Fruit fly (Drosophila melanogaster) whole organism, embryonic: Measurements from ENCODE around the gene RhoGEF4.

Source experiments
- B-H1 ChIP-seq: fragments of 200-800 bp; sonication (Bioruptor generic); IDR thresholded peaks from 3 replicates; pipeline ENCODE4 v1.3.6; 2022; ENCODE audit warnings: missing biosample characterization, missing genetic modification characterization
- CG10431 ChIP-seq: fragments of 200-800 bp; sonication (Bioruptor generic); optimal IDR thresholded peaks from 3 replicates; lab custom pipeline; 2018; ENCODE audit warnings: missing biosample characterization, mild to moderate bottlenecking, missing genetic modification characterization
- CG10462 ChIP-seq: fragments of 200-800 bp; sonication (Bioruptor generic); optimal IDR thresholded peaks from 2 replicates; lab custom pipeline; 2016; ENCODE audit warnings: missing biosample characterization, missing genetic modification characterization
- CG10654 ChIP-seq: fragments of 200-800 bp; sonication (Bioruptor generic); optimal IDR thresholded peaks from 2 replicates; lab custom pipeline; 2016; ENCODE audit warnings: missing biosample characterization, missing genetic modification characterization
- CG11247 ChIP-seq: fragments of 200-800 bp; sonication (Bioruptor generic); IDR thresholded peaks from 2 replicates; pipeline ENCODE4 v1.3.6; 2022; ENCODE audit warnings: missing biosample characterization, missing genetic modification characterization
- CG11560 ChIP-seq: fragments of 200-800 bp; sonication (Bioruptor generic); IDR thresholded peaks from 3 replicates; pipeline ENCODE4 v1.3.6; 2022; ENCODE audit warnings: missing biosample characterization, missing genetic modification characterization
- CG12744 ChIP-seq: fragments of 200-800 bp; sonication (Bioruptor generic); optimal IDR thresholded peaks from 2 replicates; lab custom pipeline; 2016; ENCODE audit warnings: missing biosample characterization, missing genetic modification characterization
- CG12942 ChIP-seq: fragments of 200-800 bp; sonication (Bioruptor generic); optimal IDR thresholded peaks from 3 replicates; lab custom pipeline; 2016; ENCODE audit warnings: missing biosample characterization, missing genetic modification characterization
- CG13296 ChIP-seq: fragments of 200-800 bp; sonication (Bioruptor generic); optimal IDR thresholded peaks from 3 replicates; lab custom pipeline; 2018; ENCODE audit warnings: missing biosample characterization, mild to moderate bottlenecking, missing genetic modification characterization
- CG18619 ChIP-seq: fragments of 200-800 bp; sonication (Bioruptor generic); optimal IDR thresholded peaks from 3 replicates; lab custom pipeline; 2017; ENCODE audit warnings: missing biosample characterization, mild to moderate bottlenecking, missing genetic modification characterization
- CG2202 ChIP-seq: fragments of 200-800 bp; sonication (Bioruptor generic); optimal IDR thresholded peaks from 2 replicates; lab custom pipeline; 2018; ENCODE audit warnings: missing biosample characterization, mild to moderate bottlenecking, missing genetic modification characterization
- CG2712 ChIP-seq: fragments of 200-800 bp; optimal IDR thresholded peaks from 3 replicates; lab custom pipeline; 2019; ENCODE audit warnings: missing biosample characterization, mild to moderate bottlenecking, missing genetic modification characterization, moderate library complexity
- CG34376 ChIP-seq: fragments of 200-800 bp; sonication (Bioruptor generic); optimal IDR thresholded peaks from 2 replicates; lab custom pipeline; 2018; ENCODE audit warnings: missing biosample characterization, mild to moderate bottlenecking, missing genetic modification characterization
- CG4282 ChIP-seq: fragments of 200-800 bp; sonication (Bioruptor generic); optimal IDR thresholded peaks from 2 replicates; lab custom pipeline; 2016; ENCODE audit warnings: missing biosample characterization, missing genetic modification characterization
- CG4360 ChIP-seq: fragments of 200-800 bp; sonication (Bioruptor generic); IDR thresholded peaks from 2 replicates; pipeline ENCODE4 v1.3.6; 2022; ENCODE audit warnings: missing biosample characterization, missing genetic modification characterization
- CG4820 ChIP-seq: fragments of 200-800 bp; sonication (Bioruptor generic); optimal IDR thresholded peaks from 3 replicates; lab custom pipeline; 2016; ENCODE audit warnings: missing biosample characterization, missing genetic modification characterization
- CG5180 ChIP-seq: fragments of 200-800 bp; sonication (Bioruptor generic); optimal IDR thresholded peaks from 3 replicates; lab custom pipeline; 2017; ENCODE audit warnings: missing biosample characterization, missing genetic modification characterization, mild to moderate bottlenecking, moderate library complexity, missing genetic modification reagents
- CG6175 ChIP-seq: fragments of 200-800 bp; sonication (Bioruptor generic); IDR thresholded peaks from 3 replicates; pipeline ENCODE4 v1.3.6; 2022; ENCODE audit warnings: missing biosample characterization, missing genetic modification characterization
- CG7271 ChIP-seq: fragments of 200-800 bp; sonication (Bioruptor generic); optimal IDR thresholded peaks from 2 replicates; lab custom pipeline; 2018; ENCODE audit warnings: missing biosample characterization, mild to moderate bottlenecking, missing genetic modification characterization, moderate library complexity
- CG7839 ChIP-seq: fragments of 200-800 bp; sonication (Bioruptor generic); optimal IDR thresholded peaks from 3 replicates; lab custom pipeline; 2018; ENCODE audit warnings: missing biosample characterization, mild to moderate bottlenecking, missing genetic modification characterization, moderate library complexity
- CG9876 ChIP-seq: fragments of 200-800 bp; sonication (Bioruptor generic); optimal IDR thresholded peaks from 2 replicates; lab custom pipeline; 2016; ENCODE audit warnings: missing biosample characterization, missing genetic modification characterization
- CHES-1-like ChIP-seq: fragments of 200-800 bp; sonication (Bioruptor generic); optimal IDR thresholded peaks from 2 replicates; lab custom pipeline; 2016; ENCODE audit warnings: missing biosample characterization, missing genetic modification characterization
- Dad ChIP-seq: fragments of 200-800 bp; sonication (Bioruptor generic); optimal IDR thresholded peaks from 3 replicates; lab custom pipeline; 2016; ENCODE audit warnings: missing biosample characterization, missing genetic modification characterization
- Drgx ChIP-seq: fragments of 200-800 bp; sonication (Bioruptor generic); IDR thresholded peaks from 2 replicates; pipeline ENCODE4 v1.3.6; 2022; ENCODE audit warnings: missing biosample characterization, missing genetic modification characterization
- Elba2 ChIP-seq: fragments of 200-800 bp; sonication (Bioruptor generic); optimal IDR thresholded peaks from 3 replicates; lab custom pipeline; 2016; ENCODE audit warnings: missing biosample characterization, missing genetic modification characterization
- Ets65A ChIP-seq: fragments of 200-800 bp; sonication (Bioruptor generic); peaks from one replicate; lab custom pipeline; 2016; ENCODE audit warnings: missing biosample characterization, missing genetic modification characterization
- HLH3B ChIP-seq: fragments of 200-800 bp; sonication (Bioruptor generic); IDR thresholded peaks from 2 replicates; pipeline ENCODE4 v1.3.6; 2022; ENCODE audit warnings: missing biosample characterization, missing genetic modification characterization
- Hand ChIP-seq: fragments of 200-800 bp; sonication (Bioruptor generic); optimal IDR thresholded peaks from 2 replicates; lab custom pipeline; 2017; ENCODE audit warnings: mild to moderate bottlenecking, missing biosample characterization, missing genetic modification reagents, missing genetic modification characterization
- Mad ChIP-seq: fragments of 200-800 bp; sonication (Bioruptor generic); optimal IDR thresholded peaks from 2 replicates; lab custom pipeline; 2016; ENCODE audit warnings: missing biosample characterization, missing genetic modification characterization
- Med ChIP-seq: fragments of 200-800 bp; sonication (Bioruptor generic); peaks from one replicate; lab custom pipeline; 2016; ENCODE audit warnings: missing biosample characterization, missing genetic modification characterization, mild to moderate bottlenecking, inconsistent platforms, moderate library complexity
- NC2α ChIP-seq: fragments of 200-800 bp; sonication (Bioruptor generic); optimal IDR thresholded peaks from 2 replicates; lab custom pipeline; 2016; ENCODE audit warnings: missing biosample characterization, missing genetic modification characterization
- Nf-YC ChIP-seq: fragments of 200-800 bp; optimal IDR thresholded peaks from 3 replicates; lab custom pipeline; 2019; ENCODE audit warnings: missing biosample characterization, mild to moderate bottlenecking, missing genetic modification characterization, moderate library complexity
- Poxn ChIP-seq: fragments of 200-800 bp; sonication (Bioruptor generic); IDR thresholded peaks from 2 replicates; pipeline ENCODE4 v1.3.6; 2022; ENCODE audit warnings: missing biosample characterization, missing genetic modification characterization
- Ptx1 ChIP-seq: fragments of 200-800 bp; sonication (Bioruptor generic); IDR thresholded peaks from 2 replicates; pipeline ENCODE4 v1.3.6; 2022; ENCODE audit warnings: missing biosample characterization, missing genetic modification characterization
- Ravus ChIP-seq: fragments of 200-800 bp; sonication (Bioruptor generic); IDR thresholded peaks from 2 replicates; pipeline ENCODE4 v1.3.6; 2022; ENCODE audit warnings: missing biosample characterization, missing genetic modification characterization
- Taf1 ChIP-seq: fragments of 200-800 bp; sonication (Bioruptor generic); IDR thresholded peaks from 2 replicates; pipeline ENCODE4 v1.3.6; 2022; ENCODE audit warnings: missing biosample characterization, missing genetic modification characterization
- bowl ChIP-seq: fragments of 200-800 bp; sonication (Bioruptor generic); IDR thresholded peaks from 2 replicates; pipeline ENCODE4 v1.3.6; 2022; ENCODE audit warnings: missing biosample characterization, missing genetic modification characterization
- disco-r ChIP-seq: fragments of 200-800 bp; sonication (Bioruptor generic); optimal IDR thresholded peaks from 2 replicates; lab custom pipeline; 2016; ENCODE audit warnings: missing biosample characterization, missing genetic modification characterization
- dysf ChIP-seq: fragments of 200-800 bp; sonication (Bioruptor generic); IDR thresholded peaks from 3 replicates; pipeline ENCODE4 v1.3.6; 2022; ENCODE audit warnings: missing biosample characterization, missing genetic modification characterization
- fru ChIP-seq: fragments of >200 bp; optimal IDR thresholded peaks from 2 replicates; lab custom pipeline; 2017
- gro ChIP-seq: fragments of 200-800 bp; sonication (Bioruptor generic); optimal IDR thresholded peaks from 2 replicates; lab custom pipeline; 2016; ENCODE audit warnings: missing biosample characterization, missing genetic modification characterization
- hbn ChIP-seq: fragments of 200-800 bp; sonication (Bioruptor generic); IDR thresholded peaks from 2 replicates; pipeline ENCODE4 v1.3.6; 2022; ENCODE audit warnings: missing biosample characterization, missing genetic modification characterization; ENCODE audit not compliant: partially characterized antibody
- hkb ChIP-seq, 2 experiments: fragments of 200-800 bp in 1 of 2; fragments of >200 bp in 1 of 2; sonication (Bioruptor generic) in 1 of 2; IDR thresholded peaks in 1 of 2; optimal IDR thresholded peaks in 1 of 2; 2 replicates each; pipeline versions ENCODE4 v1.3.6 to Lab custom; 2017 to 2022; ENCODE audit warnings: missing biosample characterization in 1 of 2, missing genetic modification characterization in 1 of 2
- lbe ChIP-seq: fragments of 200-800 bp; sonication (Bioruptor generic); optimal IDR thresholded peaks from 2 replicates; lab custom pipeline; 2016; ENCODE audit warnings: missing biosample characterization, mild to moderate bottlenecking, missing genetic modification characterization
- sc ChIP-seq, 3 experiments: fragments of >200 bp in 2 of 3; fragments of 200-800 bp in 1 of 3; sonication (Bioruptor generic) in 1 of 3; optimal IDR thresholded peaks; 2 replicates in 2 of 3; 3 replicates in 1 of 3; lab custom pipeline; 2017; ENCODE audit warnings: mild to moderate bottlenecking in 1 of 3, missing biosample characterization in 1 of 3, missing genetic modification characterization in 1 of 3, missing genetic modification reagents in 1 of 3
- sna ChIP-seq: fragments of 200-800 bp; sonication (Bioruptor generic); IDR thresholded peaks from 2 replicates; pipeline ENCODE4 v1.3.6; 2022; ENCODE audit warnings: missing biosample characterization, missing genetic modification characterization; ENCODE audit not compliant: partially characterized antibody
- vvl ChIP-seq: fragments of 200-800 bp; sonication (Bioruptor generic); IDR thresholded peaks from 2 replicates; pipeline ENCODE4 v1.3.6; 2022; ENCODE audit warnings: missing biosample characterization, missing genetic modification characterization
- wor ChIP-seq: fragments of 200-800 bp; sonication (Bioruptor generic); IDR thresholded peaks from 2 replicates; pipeline ENCODE4 v1.3.6; 2022; ENCODE audit warnings: missing biosample characterization, missing genetic modification characterization
- zen ChIP-seq: fragments of 200-800 bp; sonication (Bioruptor generic); optimal IDR thresholded peaks from 3 replicates; lab custom pipeline; 2018; ENCODE audit warnings: missing biosample characterization, mild to moderate bottlenecking, missing genetic modification characterization, moderate library complexity

The RhoGEF4 gene

dm6 chr3L:7361095-7361522, 37.9 kb upstream of the RhoGEF4 start (continued):
- TF ChIP-seq Ravus (GFP tag; lab: Robert Waterston, UW) (no peak), Dad (GFP tag; lab: Kevin White, UChicago) (peak; percentile 23), CG11560 (tag; lab: Robert Waterston, UW) (no peak), vvl (GFP tag; lab: Robert Waterston, UW) (peak; percentile 64; the same call in 1 of the 2 replicates), Drgx (GFP tag; lab: Robert Waterston, UW) (peak; percentile 62), CG34376 (GFP tag; lab: Kevin White, UChicago) (peak; percentile 69), CG4820 (peak; percentile 98)

dm6 chr3L:7360324-7360852, 37.2 kb upstream of the RhoGEF4 start, which contains the start of gene Sec63:
Sec63 (plus strand) TSS chr3L:7360561.
- TF ChIP-seq disco-r (GFP tag; lab: Kevin White, UChicago) (no peak), CG18619 (GFP tag; lab: Kevin White, UChicago) (peak; percentile 35), CG13296 (GFP tag; lab: Kevin White, UChicago) (no peak), Med (GFP tag; lab: Kevin White, UChicago) (peak; percentile 60), CHES-1-like (GFP tag; lab: Kevin White, UChicago) (peak; percentile 45), CG7271 (tag; lab: Kevin White, UChicago) (no peak), wor (GFP tag; lab: Robert Waterston, UW) (no peak), CG4282 (no peak), bowl (GFP tag; lab: Robert Waterston, UW) (no peak), dysf (GFP tag; lab: Robert Waterston, UW) (no peak; the same call in 2 of the 3 replicates), fru (no peak), CG11247 (0 out of 2 replicates have a peak, but pooled peaks have one; percentile 16), CG12942 (GFP tag; lab: Kevin White, UChicago) (peak; percentile 13), Ets65A (GFP tag; lab: Kevin White, UChicago) (no peak), hkb (optimal IDR thresholded peaks at IDR 0.05; lab: Kevin White, UChicago) (no peak), hkb (GFP tag; IDR thresholded peaks at IDR 0.05; lab: Robert Waterston, UW) (peak; percentile 7; the same call in 1 of the 2 replicates), CG9876 (GFP tag; lab: Kevin White, UChicago) (no peak), CG2202 (tag; lab: Kevin White, UChicago) (no peak), CG2712 (peak; percentile 31), CG10462 (GFP tag; lab: Kevin White, UChicago) (no peak), Hand (no peak), Taf1 (GFP tag; lab: Robert Waterston, UW) (peak; percentile 48; the same call in 1 of the 2 replicates), NC2α (GFP tag; lab: Kevin White, UChicago) (no peak), Poxn (GFP tag; lab: Robert Waterston, UW) (no peak), CG10654 (GFP tag; lab: Kevin White, UChicago) (no peak), HLH3B (GFP tag; lab: Robert Waterston, UW) (peak; percentile 43; the same call in 1 of the 2 replicates), hbn (GFP tag; lab: Robert Waterston, UW) (peak; percentile 72), Mad (GFP tag; lab: Kevin White, UChicago) (no peak), zen (no peak), CG7839 (tag; lab: Kevin White, UChicago) (peak; percentile 49), lbe (GFP tag; lab: Kevin White, UChicago) (no peak), CG4360 (no peak), CG6175 (GFP tag; lab: Robert Waterston, UW) (no peak), sc (optimal IDR thresholded peaks at IDR 0.05; lab: Kevin White, UChicago) (no peak), sc (GFP tag; optimal IDR thresholded peaks at IDR 0.05; lab: Kevin White, UChicago) (peak; percentile 4), Elba2 (no peak), CG10431 (no peak), CG5180 (GFP tag; lab: Kevin White, UChicago) (no peak), CG12744 (GFP tag; lab: Kevin White, UChicago) (no peak), B-H1 (GFP tag; lab: Robert Waterston, UW) (no peak), gro (peak; percentile 76), sna (GFP tag; lab: Robert Waterston, UW) (peak; percentile 78), Nf-YC (no peak), Ptx1 (peak; percentile 59)
